Fruit fly (Drosophila melanogaster) S2 (cell line): ENCODE data around the gene goe.

Source experiments
- CG8478 ChIP-seq: fragments of >200 bp; optimal IDR thresholded peaks from 2 replicates; lab custom pipeline; 2018
- CTCF ChIP-seq, 2 experiments: fragments of >200 bp; optimal IDR thresholded peaks; 2 replicates each; lab custom pipeline; 2018

- TF ChIP-seq CTCF (optimal IDR thresholded peaks at IDR 0.05; lab: Kevin White, UChicago), result no peak
- no peak for TF ChIP-seq CG8478 (lab: Kevin White, UChicago)
Observed at dm6 chrX:16774201-16775061, 22.7 kb upstream of the goe start.
